Worm (Caenorhabditis elegans) whole organism, L3 larva: ENCODE data around the gene T01C3.2.

Source experiments
- R02D3.7 ChIP-seq: fragments of 150-350 bp; optimal IDR thresholded peaks from 2 replicates; lab custom pipeline; 2014; ENCODE audit warnings: missing biosample characterization, missing genetic modification characterization
- ZK546.5 ChIP-seq: sonication (generic microtip); optimal IDR thresholded peaks from 2 replicates; lab custom pipeline; 2017; ENCODE audit warnings: missing biosample characterization, missing genetic modification characterization
- aly-2 ChIP-seq: fragments of 150-350 bp; optimal IDR thresholded peaks from 2 replicates; lab custom pipeline; 2014; ENCODE audit warnings: missing biosample characterization, missing genetic modification characterization
- ama-1 ChIP-seq: fragments of 150-350 bp; optimal IDR thresholded peaks from 2 replicates; lab custom pipeline; 2018
- ceh-16 ChIP-seq: sonication (generic microtip); optimal IDR thresholded peaks from 2 replicates; lab custom pipeline; 2017; ENCODE audit warnings: missing biosample characterization, missing genetic modification characterization
- ceh-28 ChIP-seq: fragments of 150-350 bp; optimal IDR thresholded peaks from 2 replicates; lab custom pipeline; 2014; ENCODE audit warnings: missing biosample characterization, missing genetic modification reagents, missing genetic modification characterization
- ceh-82 ChIP-seq: fragments of 150-350 bp; optimal IDR thresholded peaks from 2 replicates; lab custom pipeline; 2014; ENCODE audit warnings: missing biosample characterization, missing genetic modification characterization
- egl-5 ChIP-seq: fragments of 150-350 bp; optimal IDR thresholded peaks from 2 replicates; lab custom pipeline; 2017; ENCODE audit warnings: missing biosample characterization, missing genetic modification reagents, missing genetic modification characterization, inconsistent platforms
- elt-2 ChIP-seq: sonication (generic microtip); optimal IDR thresholded peaks from 2 replicates; lab custom pipeline; 2016; ENCODE audit warnings: missing genetic modification reagents, mild to moderate bottlenecking, missing genetic modification characterization, missing compliant biosample characterization
- eor-1 ChIP-seq, 2 experiments: fragments of 150-350 bp; optimal IDR thresholded peaks; 2 replicates each; lab custom pipeline; 2014 to 2018; ENCODE audit warnings: missing biosample characterization in 2 of 2, missing genetic modification characterization in 2 of 2
- fkh-10 ChIP-seq: sonication (generic microtip); optimal IDR thresholded peaks from 2 replicates; lab custom pipeline; 2017; ENCODE audit warnings: missing biosample characterization, missing genetic modification reagents, missing genetic modification characterization
- fkh-2 ChIP-seq: fragments of 150-350 bp; optimal IDR thresholded peaks from 2 replicates; lab custom pipeline; 2014; ENCODE audit warnings: missing biosample characterization, missing genetic modification reagents, missing genetic modification characterization
- fos-1 ChIP-seq: fragments of 150-350 bp; optimal IDR thresholded peaks from 2 replicates; lab custom pipeline; 2014; ENCODE audit warnings: missing biosample characterization, missing genetic modification characterization
- hmg-11 ChIP-seq: sonication (generic microtip); optimal IDR thresholded peaks from 2 replicates; lab custom pipeline; 2016; ENCODE audit warnings: missing genetic modification characterization, missing compliant biosample characterization
- jun-1 ChIP-seq: fragments of 150-350 bp; optimal IDR thresholded peaks from 2 replicates; lab custom pipeline; 2014; ENCODE audit warnings: missing biosample characterization, missing genetic modification reagents, missing genetic modification characterization
- lin-15B ChIP-seq: fragments of 150-350 bp; optimal IDR thresholded peaks from 2 replicates; lab custom pipeline; 2014; ENCODE audit warnings: missing biosample characterization, missing genetic modification characterization
- lin-39 ChIP-seq: fragments of 150-350 bp; optimal IDR thresholded peaks from 2 replicates; lab custom pipeline; 2018; ENCODE audit warnings: missing biosample characterization, missing genetic modification reagents, missing genetic modification characterization
- lsy-12 ChIP-seq: sonication (generic microtip); optimal IDR thresholded peaks from 2 replicates; lab custom pipeline; 2016; ENCODE audit warnings: mild to moderate bottlenecking, missing genetic modification characterization, missing compliant biosample characterization
- mml-1 ChIP-seq: fragments of 150-350 bp; sonication (generic microtip); optimal IDR thresholded peaks from 3 replicates; lab custom pipeline; 2014; ENCODE audit warnings: missing biosample characterization, missing genetic modification characterization
- nhr-11 ChIP-seq: fragments of 150-350 bp; optimal IDR thresholded peaks from 2 replicates; lab custom pipeline; 2014; ENCODE audit warnings: missing biosample characterization, missing genetic modification characterization
- nhr-237 ChIP-seq: fragments of 150-350 bp; optimal IDR thresholded peaks from 2 replicates; lab custom pipeline; 2014; ENCODE audit warnings: missing biosample characterization, missing genetic modification characterization
- nhr-25 ChIP-seq: sonication (generic microtip); optimal IDR thresholded peaks from 2 replicates; lab custom pipeline; 2017; ENCODE audit warnings: missing biosample characterization, missing genetic modification characterization
- nhr-28 ChIP-seq: fragments of 150-350 bp; optimal IDR thresholded peaks from 2 replicates; lab custom pipeline; 2014; ENCODE audit warnings: missing biosample characterization, missing genetic modification characterization
- nhr-43 ChIP-seq: sonication (generic microtip); optimal IDR thresholded peaks from 2 replicates; lab custom pipeline; 2016; ENCODE audit warnings: mild to moderate bottlenecking, missing genetic modification characterization, missing compliant biosample characterization; ENCODE audit not compliant: poor library complexity, severe bottlenecking
- nhr-67 ChIP-seq: fragments of 150-350 bp; optimal IDR thresholded peaks from 2 replicates; lab custom pipeline; 2014; ENCODE audit warnings: missing biosample characterization, missing genetic modification characterization
- nhr-76 ChIP-seq: fragments of 150-350 bp; sonication (generic microtip); optimal IDR thresholded peaks from 5 replicates; lab custom pipeline; 2014; ENCODE audit warnings: missing biosample characterization, missing genetic modification characterization
- nhr-77 ChIP-seq: fragments of 150-350 bp; optimal IDR thresholded peaks from 2 replicates; lab custom pipeline; 2014; ENCODE audit warnings: missing biosample characterization, missing genetic modification characterization
- pha-4 ChIP-seq: fragments of 150-350 bp; optimal IDR thresholded peaks from 2 replicates; lab custom pipeline; 2014; ENCODE audit warnings: missing biosample characterization, missing genetic modification reagents, missing genetic modification characterization
- pqm-1 ChIP-seq: fragments of 150-350 bp; optimal IDR thresholded peaks from 2 replicates; lab custom pipeline; 2017; ENCODE audit warnings: missing biosample characterization, missing genetic modification characterization, inconsistent platforms
- sea-2 ChIP-seq: fragments of 150-350 bp; sonication (generic microtip); optimal IDR thresholded peaks from 4 replicates; lab custom pipeline; 2014; ENCODE audit warnings: missing biosample characterization, missing genetic modification reagents, missing genetic modification characterization
- skn-1 ChIP-seq: fragments of 150-350 bp; optimal IDR thresholded peaks from 2 replicates; lab custom pipeline; 2014; ENCODE audit warnings: missing biosample characterization, missing genetic modification characterization
- tbx-2 ChIP-seq: sonication (generic microtip); optimal IDR thresholded peaks from 2 replicates; lab custom pipeline; 2016; ENCODE audit warnings: mild to moderate bottlenecking, missing genetic modification characterization, missing compliant biosample characterization
- unc-62 ChIP-seq: fragments of 150-350 bp; sonication (generic microtip); optimal IDR thresholded peaks from 4 replicates; lab custom pipeline; 2014; ENCODE audit warnings: missing biosample characterization, missing genetic modification reagents, missing genetic modification characterization
- zag-1 ChIP-seq: fragments of 150-350 bp; optimal IDR thresholded peaks from 2 replicates; lab custom pipeline; 2014; ENCODE audit warnings: missing biosample characterization, missing genetic modification characterization
- ztf-4 ChIP-seq: fragments of 150-350 bp; optimal IDR thresholded peaks from 2 replicates; lab custom pipeline; 2014; ENCODE audit warnings: missing biosample characterization, missing genetic modification characterization

Gene T01C3.2

ce11 chrV:14948566-14948965 lies 42.4 kb upstream of the T01C3.2 start:
- TF ChIP-seq pha-4 (peak; percentile 86), hmg-11 (peak; percentile 2), mml-1 (no peak), egl-5 (tag; lab: Kevin White, UChicago) (no peak), lin-39 (tag; lab: Kevin White, UChicago) (peak; percentile 61)

ce11 chrV:14949477-14949876 lies 41.5 kb upstream of the T01C3.2 start, which contains the start of gene hil-1:
Gene hil-1 (plus strand): TSS chrV:14949777.
- TF ChIP-seq nhr-25 (tag; lab: Kevin White, UChicago): no peak
- no peak for TF ChIP-seq nhr-28
- no peak for TF ChIP-seq unc-62 (GFP tag; lab: Kevin White, UChicago)
- TF ChIP-seq lin-15B (tag; lab: Kevin White, UChicago): no peak
- TF ChIP-seq jun-1 (tag; lab: Kevin White, UChicago): no peak
- no peak for TF ChIP-seq fkh-2
- no peak for TF ChIP-seq zag-1 (tag; lab: Kevin White, UChicago)
- TF ChIP-seq pha-4: no peak
- no peak for TF ChIP-seq ZK546.5 (tag; lab: Kevin White, UChicago)
- no peak for TF ChIP-seq ztf-4 (tag; lab: Kevin White, UChicago)
- TF ChIP-seq ceh-16 (tag; lab: Kevin White, UChicago): no peak
- TF ChIP-seq ama-1 (lab: Kevin White, UChicago): no peak
- TF ChIP-seq fkh-10 (GFP tag; lab: Kevin White, UChicago): no peak
- no peak for TF ChIP-seq sea-2 (GFP tag; lab: Kevin White, UChicago)
- TF ChIP-seq ceh-82 (tag; lab: Kevin White, UChicago): no peak

ce11 chrV:14954633-14955032 lies 36.3 kb upstream of the T01C3.2 start, which contains the start of gene C30G7.5:
Gene C30G7.5 (minus strand): TSS chrV:14954733.
- TF ChIP-seq pha-4: no peak
- TF ChIP-seq pqm-1 (tag; lab: Kevin White, UChicago): no peak
- TF ChIP-seq nhr-25 (tag; lab: Kevin White, UChicago): no peak
- TF ChIP-seq fos-1 (tag; lab: Kevin White, UChicago): no peak
- TF ChIP-seq unc-62 (GFP tag; lab: Kevin White, UChicago): no peak
- TF ChIP-seq, all 47 proteins: peak for 0

ce11 chrV:14955676-14956075 lies 35.3 kb upstream of the T01C3.2 start, which contains the start of gene F02D8.9:
Gene F02D8.9 (minus strand): TSS chrV:14955776.
- TF ChIP-seq nhr-67 (tag; lab: Kevin White, UChicago) (no peak), nhr-237 (tag; lab: Kevin White, UChicago) (no peak), ztf-4 (tag; lab: Kevin White, UChicago) (no peak), eor-1 (tag; optimal IDR thresholded peaks at IDR 0.05; lab: Kevin White, UChicago) (no peak), pha-4 (no peak), nhr-25 (tag; lab: Kevin White, UChicago) (no peak), ceh-28 (no peak)

- TF ChIP-seq zag-1 (tag; lab: Kevin White, UChicago): no peak
- TF ChIP-seq skn-1 (tag; lab: Kevin White, UChicago): no peak
- no peak for TF ChIP-seq jun-1 (tag; lab: Kevin White, UChicago)
- no peak for TF ChIP-seq lsy-12
- no peak for TF ChIP-seq nhr-11 (tag; lab: Kevin White, UChicago)
- no peak for TF ChIP-seq nhr-43 (tag; lab: Kevin White, UChicago)
- no peak for TF ChIP-seq nhr-76 (tag; lab: Kevin White, UChicago)
- no peak for TF ChIP-seq elt-2
- TF ChIP-seq aly-2 (tag; lab: Kevin White, UChicago): no peak
- no peak for TF ChIP-seq fkh-10 (GFP tag; lab: Kevin White, UChicago)
- no peak for TF ChIP-seq egl-5 (tag; lab: Kevin White, UChicago)
- no peak for TF ChIP-seq ztf-4 (tag; lab: Kevin White, UChicago)
- no peak for TF ChIP-seq tbx-2 (tag; lab: Kevin White, UChicago)
- no peak for TF ChIP-seq nhr-77
- TF ChIP-seq unc-62 (GFP tag; lab: Kevin White, UChicago): no peak
- TF ChIP-seq nhr-25 (tag; lab: Kevin White, UChicago): no peak
- TF ChIP-seq ZK546.5 (tag; lab: Kevin White, UChicago): no peak
- no peak for TF ChIP-seq fos-1 (tag; lab: Kevin White, UChicago)
- no peak for TF ChIP-seq R02D3.7 (tag; lab: Kevin White, UChicago)
Measured at ce11 chrV:14971136-14971535, 19.8 kb upstream of the T01C3.2 start, which contains the start of gene nlp-59. Gene nlp-59 (plus strand): TSS chrV:14971436.
